Worm (Caenorhabditis elegans) whole organism, L1 larva: ENCODE data around the gene dhs-19.

ENCODE experiments used
- elt-3 ChIP-seq, 6 experiments: fragments of 150-350 bp in 1 of 6; sonication (generic microtip); optimal IDR thresholded peaks; 2 replicates each; lab custom pipeline; 2017 to 2018; ENCODE audit warnings: missing biosample characterization in 6 of 6, missing genetic modification characterization in 6 of 6, inconsistent platforms in 1 of 6
- fkh-10 ChIP-seq: sonication (generic microtip); optimal IDR thresholded peaks from 2 replicates; lab custom pipeline; 2017; ENCODE audit warnings: missing biosample characterization, missing genetic modification reagents, missing genetic modification characterization
- nhr-76 ChIP-seq: sonication (generic microtip); optimal IDR thresholded peaks from 2 replicates; lab custom pipeline; 2017; ENCODE audit warnings: missing biosample characterization, missing genetic modification characterization
- pax-3 ChIP-seq: fragments of 200-800 bp; sonication (Bioruptor generic); optimal IDR thresholded peaks from 2 replicates; lab custom pipeline; 2018; ENCODE audit warnings: mild to moderate bottlenecking, missing genetic modification characterization, moderate library complexity, missing compliant biosample characterization
- pqm-1 ChIP-seq: sonication (generic microtip); optimal IDR thresholded peaks from 3 replicates; lab custom pipeline; 2017; ENCODE audit warnings: missing biosample characterization, missing genetic modification characterization
- tbx-2 ChIP-seq: sonication (generic microtip); optimal IDR thresholded peaks from 2 replicates; lab custom pipeline; 2016; ENCODE audit warnings: missing genetic modification characterization, missing compliant biosample characterization
- unc-62 ChIP-seq: fragments of 150-350 bp; optimal IDR thresholded peaks from 2 replicates; lab custom pipeline; 2014; ENCODE audit warnings: missing biosample characterization, missing genetic modification reagents, missing genetic modification characterization
- unc-98 ChIP-seq: fragments of 200-800 bp; sonication (Bioruptor generic); IDR thresholded peaks from 2 replicates; pipeline ENCODE4 v1.3.6; 2022; ENCODE audit warnings: missing genetic modification characterization, missing compliant biosample characterization

DNA sequence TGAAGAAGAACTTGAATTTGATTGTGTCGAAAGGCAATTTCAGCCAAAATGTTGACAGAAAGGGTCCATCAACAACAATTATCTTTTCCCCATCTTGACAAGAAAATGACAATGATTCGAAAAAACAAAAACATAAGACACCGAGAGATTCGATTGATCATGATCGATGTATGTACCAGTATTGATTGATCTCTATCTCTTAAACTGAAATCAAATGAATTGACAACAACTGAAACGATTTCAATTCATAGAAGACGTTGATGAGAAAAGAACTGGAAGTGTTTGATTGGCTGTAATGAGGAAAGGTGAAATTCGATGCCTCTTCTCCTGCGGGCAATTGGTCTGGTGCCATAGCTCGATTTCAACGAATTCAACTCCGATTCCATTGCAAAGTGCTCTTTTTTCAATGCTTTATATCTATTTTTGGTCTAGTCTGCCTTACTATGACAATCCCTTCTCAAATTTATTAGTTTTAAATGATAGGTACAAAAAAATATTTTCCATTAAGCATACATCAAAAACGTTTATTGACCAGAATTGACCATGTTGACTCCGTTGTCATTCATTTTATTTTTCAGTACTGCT is 43.2 kb upstream of the dhs-19 start:
- no peak for TF ChIP-seq unc-98
- TF ChIP-seq fkh-10 (GFP tag; lab: Kevin White, UChicago) = no peak
- no peak for TF ChIP-seq pqm-1 (tag; lab: Kevin White, UChicago)
- no peak for TF ChIP-seq nhr-76
- TF ChIP-seq unc-62 (GFP tag; lab: Kevin White, UChicago) = no peak
- TF ChIP-seq tbx-2 = no peak
- TF ChIP-seq elt-3 (tag; optimal IDR thresholded peaks at IDR 0.05; lab: Kevin White, UChicago) = no peak
- TF ChIP-seq pax-3 (tag; lab: Kevin White, UChicago) = no peak
